Fruit fly (Drosophila melanogaster): ENCODE data around the gene CG4194.

CG4194 gene

DNA sequence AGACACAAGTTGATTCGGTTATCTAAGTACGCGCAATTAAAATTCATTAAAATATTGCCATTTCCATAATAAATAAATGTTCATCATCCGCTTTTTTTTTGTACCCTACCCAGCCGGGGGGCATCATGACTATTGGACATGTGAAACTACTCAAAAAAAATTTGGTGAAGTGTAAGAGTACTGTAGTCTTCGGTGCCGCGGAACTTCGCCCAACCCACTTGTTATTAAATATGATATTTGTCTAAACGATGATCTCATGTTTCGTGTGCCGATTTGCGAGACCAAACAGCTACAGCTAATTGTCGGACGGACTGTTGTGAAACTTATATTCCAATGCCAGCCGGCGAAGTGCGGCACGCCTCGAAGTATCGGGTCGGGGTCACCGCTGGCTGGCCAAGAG is 20.4 kb downstream of the CG4194 start:
- TF ChIP-seq Hr4 (GFP tag; optimal IDR thresholded peaks at IDR 0.05) (peak; percentile 22), eg (GFP tag; IDR thresholded peaks at IDR 0.05) (0 out of 3 replicates have a peak, but pooled peaks have one; percentile 31), CG11762 (GFP tag; optimal IDR thresholded peaks at IDR 0.05; ENCODE audit: insufficient read depth) (no peak), Met (GFP tag; optimal IDR thresholded peaks at IDR 0.05) (no peak), CG6792 (GFP tag; optimal IDR thresholded peaks at IDR 0.05) (no peak), Eip78C (GFP tag) (peak; percentile 37), svp (GFP tag) (peak; percentile 77), fkh (GFP tag; optimal IDR thresholded peaks at IDR 0.05) (peak; percentile 4), acj6 (GFP tag; optimal IDR thresholded peaks at IDR 0.05) (no peak), Smox (GFP tag; optimal IDR thresholded peaks at IDR 0.05) (no peak), Eip75B (GFP tag; optimal IDR thresholded peaks at IDR 0.05) (peak; percentile 0), pdm3 (GFP tag; optimal IDR thresholded peaks at IDR 0.05) (peak; percentile 10), Hr39 (GFP tag; optimal IDR thresholded peaks at IDR 0.05) (no peak), CG11902 (GFP tag; optimal IDR thresholded peaks at IDR 0.05) (no peak), CG8119 (GFP tag; IDR thresholded peaks at IDR 0.05) (no peak), CG15336 (GFP tag; IDR thresholded peaks at IDR 0.05) (no peak), CG11294 (GFP tag; IDR thresholded peaks at IDR 0.05) (no peak)

DNA sequence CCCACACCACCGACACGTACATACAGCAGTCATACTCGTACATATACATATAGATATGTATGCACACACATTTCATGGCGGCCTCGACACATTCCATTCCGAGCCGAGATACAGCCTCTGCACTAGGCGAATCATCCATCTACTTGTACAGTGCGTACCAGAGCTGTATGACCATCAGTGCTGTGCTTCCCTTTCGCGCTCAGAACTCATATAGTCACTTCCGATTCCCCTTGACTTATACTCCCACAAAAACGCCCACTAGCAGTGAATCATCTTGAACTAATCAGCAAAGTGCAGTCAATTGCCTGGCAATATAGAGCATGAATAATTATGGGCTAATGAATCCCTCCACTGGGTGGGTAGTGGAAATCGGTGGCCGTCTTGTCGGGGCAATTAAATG is 21.4 kb downstream of the CG4194 start:
- TF ChIP-seq CG8119 (GFP tag; IDR thresholded peaks at IDR 0.05) (no peak), Ets96B (tag; optimal IDR thresholded peaks at IDR 0.05) (peak; percentile 10), CG3032 (tag; optimal IDR thresholded peaks at IDR 0.05) (peak; percentile 16), CG10669 (GFP tag; optimal IDR thresholded peaks at IDR 0.05) (peak; percentile 20), Eip78C (GFP tag) (peak; percentile 79), CG32006 (GFP tag; optimal IDR thresholded peaks at IDR 0.05) (peak; percentile 20)

DNA sequence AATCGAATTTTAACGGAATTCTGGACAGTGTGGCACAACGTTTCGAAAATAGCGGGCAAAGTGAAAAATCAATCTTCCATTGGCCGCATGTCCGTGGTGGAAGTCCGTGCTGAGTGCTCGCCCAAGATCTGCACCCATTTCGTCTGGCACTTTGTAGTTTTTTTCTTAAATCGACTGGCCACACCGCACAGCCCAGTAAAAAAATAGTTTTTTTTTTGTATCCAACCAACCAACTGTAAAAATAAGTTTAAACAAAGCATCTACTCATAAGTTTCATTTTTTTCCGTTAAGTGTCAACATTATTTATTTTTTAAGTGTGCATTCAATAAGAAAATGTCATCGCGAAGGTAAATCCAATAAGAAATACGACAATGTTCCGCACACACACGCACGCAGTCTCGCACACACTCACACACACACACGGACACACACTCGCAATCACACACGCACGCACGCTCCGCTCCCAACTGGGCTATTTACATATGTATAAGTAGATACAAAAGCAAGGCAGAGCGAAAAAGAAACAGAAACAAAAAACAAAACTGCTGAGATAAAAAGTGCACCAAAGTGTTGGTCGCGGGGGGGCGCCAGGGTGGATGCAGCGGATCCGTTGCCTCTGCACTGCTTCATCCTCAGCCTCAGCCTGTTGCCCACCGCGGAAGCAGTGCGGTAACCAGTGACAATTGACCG is 25.8 kb downstream of the CG4194 start, which contains the start of gene csw:
Gene csw, plus strand, starts transcription at position 163 of the 690 bp plus-strand sequence.
- TF ChIP-seq CG6276 (GFP tag; optimal IDR thresholded peaks at IDR 0.05) (peak; percentile 92), CG31627 (GFP tag; optimal IDR thresholded peaks at IDR 0.05) (peak; percentile 38), esn (GFP tag; optimal IDR thresholded peaks at IDR 0.05) (peak; percentile 30), fd85E (GFP tag; optimal IDR thresholded peaks at IDR 0.05) (peak; percentile 27), acj6 (GFP tag; optimal IDR thresholded peaks at IDR 0.05) (no peak), Eip78C (GFP tag) (peak; percentile 92), salr (GFP tag; optimal IDR thresholded peaks at IDR 0.05) (peak; percentile 50 to 82), net (GFP tag; optimal IDR thresholded peaks at IDR 0.05) (peak; percentile 84), Sox15 (GFP tag; optimal IDR thresholded peaks at IDR 0.05) (peak; percentile 2), Eip93F (GFP tag; optimal IDR thresholded peaks at IDR 0.05) (no peak), CG1621 (tag; optimal IDR thresholded peaks at IDR 0.05) (peak; percentile 93), CG9139 (GFP tag; optimal IDR thresholded peaks at IDR 0.05) (peak; percentile 97), Sox102F (GFP tag; optimal IDR thresholded peaks at IDR 0.05) (peak; percentile 17), Blimp-1 (GFP tag; optimal IDR thresholded peaks at IDR 0.05) (no peak), Eip75B (GFP tag; optimal IDR thresholded peaks at IDR 0.05) (peak; percentile 63), CG10631 (GFP tag; optimal IDR thresholded peaks at IDR 0.05) (no peak), dac (GFP tag; optimal IDR thresholded peaks at IDR 0.05) (peak; percentile 31), dsx (GFP tag; optimal IDR thresholded peaks at IDR 0.05; ENCODE audit: poor library complexity, severe bottlenecking) (peak; percentile 93), CG8632 (GFP tag; optimal IDR thresholded peaks at IDR 0.05) (peak; percentile 44), Gug (GFP tag; IDR thresholded peaks at IDR 0.05) (peak; percentile 54), Hr4 (GFP tag; optimal IDR thresholded peaks at IDR 0.05) (no peak), CG6854 (GFP tag; optimal IDR thresholded peaks at IDR 0.05) (peak; percentile 87), CG7368 (GFP tag; optimal IDR thresholded peaks at IDR 0.05) (peak; percentile 67), Hr39 (GFP tag; optimal IDR thresholded peaks at IDR 0.05) (peak; percentile 37), fkh (GFP tag; optimal IDR thresholded peaks at IDR 0.05) (peak; percentile 57), Met (GFP tag; optimal IDR thresholded peaks at IDR 0.05) (peak; percentile 37), Ets21C (GFP tag; optimal IDR thresholded peaks at IDR 0.05) (peak; percentile 5), achi (GFP tag; optimal IDR thresholded peaks at IDR 0.05) (peak; percentile 28), CG34406 (GFP tag; optimal IDR thresholded peaks at IDR 0.05) (peak; percentile 54), Ets96B (tag; optimal IDR thresholded peaks at IDR 0.05) (peak; percentile 89), Lpt (GFP tag; optimal IDR thresholded peaks at IDR 0.05) (peak; percentile 75), CG6792 (GFP tag; optimal IDR thresholded peaks at IDR 0.05) (peak; percentile 43), CG11762 (GFP tag; optimal IDR thresholded peaks at IDR 0.05; ENCODE audit: insufficient read depth) (peak; percentile 69), topi (GFP tag; optimal IDR thresholded peaks at IDR 0.05) (peak; percentile 51), CG4318 (GFP tag; optimal IDR thresholded peaks at IDR 0.05) (peak; percentile 20), CG11294 (GFP tag; IDR thresholded peaks at IDR 0.05) (no peak)

All from whole organism, prepupa.